Worm (Caenorhabditis elegans) whole organism, L3 larva: Measurements from ENCODE around the gene T09B9.4.

Source experiments
- ZK546.5 ChIP-seq: sonication (generic microtip); optimal IDR thresholded peaks from 2 replicates; lab custom pipeline; 2017; ENCODE audit warnings: missing biosample characterization, missing genetic modification characterization
- aly-2 ChIP-seq: fragments of 150-350 bp; optimal IDR thresholded peaks from 2 replicates; lab custom pipeline; 2014; ENCODE audit warnings: missing biosample characterization, missing genetic modification characterization
- egl-27 ChIP-seq: sonication (generic microtip); optimal IDR thresholded peaks from 4 replicates; lab custom pipeline; 2017; ENCODE audit warnings: missing biosample characterization, missing genetic modification reagents, missing genetic modification characterization
- elt-1 ChIP-seq: fragments of 150-350 bp; optimal IDR thresholded peaks from 2 replicates; lab custom pipeline; 2014; ENCODE audit warnings: missing biosample characterization, missing genetic modification characterization
- nhr-237 ChIP-seq: fragments of 150-350 bp; optimal IDR thresholded peaks from 2 replicates; lab custom pipeline; 2014; ENCODE audit warnings: missing biosample characterization, missing genetic modification characterization
- nhr-67 ChIP-seq: fragments of 150-350 bp; optimal IDR thresholded peaks from 2 replicates; lab custom pipeline; 2014; ENCODE audit warnings: missing biosample characterization, missing genetic modification characterization
- snpc-4 ChIP-seq: fragments of 150-350 bp; optimal IDR thresholded peaks from 2 replicates; lab custom pipeline; 2014; ENCODE audit warnings: missing biosample characterization, missing genetic modification characterization
- unc-39 ChIP-seq: sonication (generic microtip); optimal IDR thresholded peaks from 4 replicates; lab custom pipeline; 2017; ENCODE audit warnings: missing biosample characterization, missing genetic modification characterization
- ztf-4 ChIP-seq: fragments of 150-350 bp; optimal IDR thresholded peaks from 2 replicates; lab custom pipeline; 2014; ENCODE audit warnings: missing biosample characterization, missing genetic modification characterization

DNA sequence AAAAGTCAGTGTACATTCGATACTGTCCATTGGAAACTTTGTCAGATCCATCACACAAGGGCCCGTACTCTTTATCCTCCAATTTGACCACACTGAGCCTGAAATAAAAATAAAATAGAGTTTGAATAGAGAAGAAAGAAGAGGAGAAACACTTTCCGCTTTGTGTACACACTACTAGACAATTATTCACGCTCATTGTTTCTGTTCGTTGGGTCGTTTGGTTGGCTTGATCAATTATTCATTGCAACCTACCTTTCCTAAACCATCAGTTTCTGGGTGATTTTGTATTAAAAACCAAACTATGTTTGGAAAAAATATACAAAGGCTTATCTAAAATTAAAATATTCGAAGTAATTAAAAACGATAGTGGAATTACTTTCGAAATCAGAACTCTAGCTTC, 30.6 kb upstream of the T09B9.4 start:
- TF ChIP-seq ZK546.5 (no peak), snpc-4 (tag; lab: Kevin White, UChicago) (no peak), nhr-237 (tag; lab: Kevin White, UChicago) (no peak), egl-27 (no peak), ztf-4 (no peak), nhr-67 (tag; lab: Kevin White, UChicago) (no peak), unc-39 (tag; lab: Kevin White, UChicago) (no peak), elt-1 (tag; lab: Kevin White, UChicago) (no peak), aly-2 (no peak)
